Fruit fly (Drosophila melanogaster) whole organism, embryonic: ENCODE results near the gene dx.

Source experiments
- BtbVII ChIP-seq: fragments of 200-800 bp; sonication (Bioruptor generic); optimal IDR thresholded peaks from 3 replicates; lab custom pipeline; 2017; ENCODE audit warnings: missing biosample characterization, mild to moderate bottlenecking, missing genetic modification characterization
- C15 ChIP-seq: fragments of 200-800 bp; sonication (Bioruptor generic); IDR thresholded peaks from 3 replicates; pipeline ENCODE4 v1.3.6; 2022; ENCODE audit warnings: missing biosample characterization, missing genetic modification characterization
- CG11247 ChIP-seq: fragments of 200-800 bp; sonication (Bioruptor generic); IDR thresholded peaks from 2 replicates; pipeline ENCODE4 v1.3.6; 2022; ENCODE audit warnings: missing biosample characterization, missing genetic modification characterization
- CG12071 ChIP-seq: fragments of 200-800 bp; sonication (Bioruptor generic); optimal IDR thresholded peaks from 3 replicates; lab custom pipeline; 2018; ENCODE audit warnings: missing biosample characterization, mild to moderate bottlenecking, missing genetic modification characterization
- CG12219 ChIP-seq: fragments of 200-800 bp; sonication (Bioruptor generic); optimal IDR thresholded peaks from 3 replicates; lab custom pipeline; 2018; ENCODE audit warnings: missing biosample characterization, mild to moderate bottlenecking, missing genetic modification characterization
- CG12744 ChIP-seq: fragments of 200-800 bp; sonication (Bioruptor generic); optimal IDR thresholded peaks from 2 replicates; lab custom pipeline; 2016; ENCODE audit warnings: missing biosample characterization, missing genetic modification characterization
- CG14667 ChIP-seq: fragments of 200-800 bp; sonication (Bioruptor generic); IDR thresholded peaks from 2 replicates; pipeline ENCODE4 v1.3.6; 2022; ENCODE audit warnings: missing biosample characterization, missing genetic modification characterization
- CG2199 ChIP-seq: fragments of 200-800 bp; sonication (Bioruptor generic); IDR thresholded peaks from 3 replicates; pipeline ENCODE4 v1.3.6; 2022; ENCODE audit warnings: missing biosample characterization, missing genetic modification characterization
- CG3065 ChIP-seq: fragments of 200-800 bp; sonication (Bioruptor generic); optimal IDR thresholded peaks from 2 replicates; lab custom pipeline; 2016; ENCODE audit warnings: missing biosample characterization, missing genetic modification characterization
- CG31441 ChIP-seq: fragments of 200-800 bp; sonication (Bioruptor generic); IDR thresholded peaks from 2 replicates; pipeline ENCODE4 v1.3.6; 2022; ENCODE audit warnings: missing biosample characterization, missing genetic modification characterization
- CG33557 ChIP-seq: fragments of 200-800 bp; sonication (Bioruptor generic); optimal IDR thresholded peaks from 2 replicates; lab custom pipeline; 2019; ENCODE audit warnings: missing biosample characterization, mild to moderate bottlenecking, missing genetic modification characterization, moderate library complexity
- CG34224 ChIP-seq: fragments of 200-800 bp; sonication (Bioruptor generic); IDR thresholded peaks from 3 replicates; pipeline ENCODE4 v1.3.6; 2022; ENCODE audit warnings: missing biosample characterization, missing genetic modification characterization; ENCODE audit not compliant: partially characterized antibody
- CG43689 ChIP-seq: fragments of 200-800 bp; sonication (Bioruptor generic); IDR thresholded peaks from 2 replicates; pipeline ENCODE4 v1.3.6; 2022; ENCODE audit warnings: missing biosample characterization, missing genetic modification characterization
- CG5245 ChIP-seq: fragments of 200-800 bp; sonication (Bioruptor generic); optimal IDR thresholded peaks from 3 replicates; lab custom pipeline; 2016; ENCODE audit warnings: missing biosample characterization, missing genetic modification characterization
- CG6254 ChIP-seq: fragments of 200-800 bp; sonication (Bioruptor generic); optimal IDR thresholded peaks from 3 replicates; lab custom pipeline; 2017; ENCODE audit warnings: mild to moderate bottlenecking, missing biosample characterization, missing genetic modification reagents, missing genetic modification characterization
- CG6791 ChIP-seq: fragments of 200-800 bp; sonication (Bioruptor generic); IDR thresholded peaks from 3 replicates; pipeline ENCODE4 v1.3.6; 2022; ENCODE audit warnings: missing biosample characterization, missing genetic modification characterization; ENCODE audit not compliant: partially characterized antibody
- CG8281 ChIP-seq: fragments of 200-800 bp; sonication (Bioruptor generic); optimal IDR thresholded peaks from 2 replicates; lab custom pipeline; 2018; ENCODE audit warnings: missing biosample characterization, mild to moderate bottlenecking, missing genetic modification characterization, moderate library complexity
- CG9437 ChIP-seq: fragments of 200-800 bp; sonication (Bioruptor generic); optimal IDR thresholded peaks from 2 replicates; lab custom pipeline; 2018; ENCODE audit warnings: missing biosample characterization, mild to moderate bottlenecking, missing genetic modification characterization
- Chrac-16 ChIP-seq: fragments of 200-800 bp; sonication (Bioruptor generic); optimal IDR thresholded peaks from 3 replicates; lab custom pipeline; 2016; ENCODE audit warnings: missing biosample characterization, missing genetic modification characterization
- CkIIα-i1 ChIP-seq: fragments of 200-800 bp; sonication (Bioruptor generic); IDR thresholded peaks from 2 replicates; pipeline ENCODE4 v1.3.6; 2022; ENCODE audit warnings: missing biosample characterization, missing genetic modification characterization
- Dek ChIP-seq: fragments of 200-800 bp; sonication (Bioruptor generic); optimal IDR thresholded peaks from 3 replicates; lab custom pipeline; 2019; ENCODE audit warnings: missing biosample characterization, mild to moderate bottlenecking, missing genetic modification characterization, moderate library complexity
- E2f2 ChIP-seq: fragments of 200-800 bp; sonication (Bioruptor generic); IDR thresholded peaks from 2 replicates; pipeline ENCODE4 v1.3.6; 2022; ENCODE audit warnings: missing biosample characterization, missing genetic modification characterization
- H2.0 ChIP-seq: fragments of 200-800 bp; sonication (Bioruptor generic); IDR thresholded peaks from 2 replicates; pipeline ENCODE4 v1.3.6; 2022; ENCODE audit warnings: missing biosample characterization, missing genetic modification characterization
- Hand ChIP-seq: fragments of 200-800 bp; sonication (Bioruptor generic); optimal IDR thresholded peaks from 2 replicates; lab custom pipeline; 2017; ENCODE audit warnings: mild to moderate bottlenecking, missing biosample characterization, missing genetic modification reagents, missing genetic modification characterization
- Hmr ChIP-seq: fragments of 200-800 bp; sonication (Bioruptor generic); optimal IDR thresholded peaks from 3 replicates; lab custom pipeline; 2017; ENCODE audit warnings: mild to moderate bottlenecking, missing biosample characterization, missing genetic modification reagents, missing genetic modification characterization
- Hsf ChIP-seq: fragments of 200-800 bp; sonication (Bioruptor generic); optimal IDR thresholded peaks from 3 replicates; lab custom pipeline; 2016; ENCODE audit warnings: missing biosample characterization, missing genetic modification characterization
- NFAT ChIP-seq: fragments of 200-800 bp; sonication (Bioruptor generic); IDR thresholded peaks from 2 replicates; pipeline ENCODE4 v1.3.6; 2022; ENCODE audit warnings: missing biosample characterization, missing genetic modification characterization
- Ravus ChIP-seq: fragments of 200-800 bp; sonication (Bioruptor generic); IDR thresholded peaks from 2 replicates; pipeline ENCODE4 v1.3.6; 2022; ENCODE audit warnings: missing biosample characterization, missing genetic modification characterization
- Sox102F ChIP-seq: fragments of 200-800 bp; sonication (Bioruptor generic); optimal IDR thresholded peaks from 2 replicates; lab custom pipeline; 2018; ENCODE audit warnings: missing biosample characterization, mild to moderate bottlenecking, missing genetic modification characterization, moderate library complexity
- Stat92E ChIP-seq, 3 experiments: fragments of >200 bp in 2 of 3; fragments of 200-800 bp in 1 of 3; sonication (Bioruptor generic) in 1 of 3; optimal IDR thresholded peaks; 2 replicates each; lab custom pipeline; 2017 to 2019; ENCODE audit warnings: missing biosample characterization in 3 of 3, missing genetic modification characterization in 3 of 3, mild to moderate bottlenecking in 1 of 3, moderate library complexity in 1 of 3
- Tbp ChIP-seq: fragments of >200 bp; optimal IDR thresholded peaks from 2 replicates; lab custom pipeline; 2018; ENCODE audit warnings: missing biosample characterization, missing genetic modification characterization
- YL-1 ChIP-seq: fragments of 200-800 bp; sonication (Bioruptor generic); optimal IDR thresholded peaks from 3 replicates; lab custom pipeline; 2017; ENCODE audit warnings: missing biosample characterization, mild to moderate bottlenecking, missing genetic modification characterization
- cg ChIP-seq: fragments of 200-800 bp; sonication (Bioruptor generic); optimal IDR thresholded peaks from 3 replicates; lab custom pipeline; 2019; ENCODE audit warnings: missing biosample characterization, mild to moderate bottlenecking, missing genetic modification characterization, moderate library complexity
- croc ChIP-seq: fragments of 200-800 bp; sonication (Bioruptor generic); conservative IDR thresholded peaks from 3 replicates; pipeline ENCODE4 v1.3.6; 2022; ENCODE audit warnings: missing biosample characterization, missing genetic modification characterization
- crp ChIP-seq, 2 experiments: fragments of 200-800 bp; sonication (Bioruptor generic); optimal IDR thresholded peaks; 2 replicates in 1 of 2; 3 replicates in 1 of 2; lab custom pipeline; 2017; ENCODE audit warnings: missing biosample characterization in 2 of 2, missing genetic modification characterization in 2 of 2, mild to moderate bottlenecking in 1 of 2, moderate library complexity in 1 of 2
- disco-r ChIP-seq: fragments of 200-800 bp; sonication (Bioruptor generic); optimal IDR thresholded peaks from 2 replicates; lab custom pipeline; 2016; ENCODE audit warnings: missing biosample characterization, missing genetic modification characterization
- dmrt11E ChIP-seq: fragments of 200-800 bp; sonication (Bioruptor generic); optimal IDR thresholded peaks from 3 replicates; lab custom pipeline; 2018; ENCODE audit warnings: missing biosample characterization, mild to moderate bottlenecking, missing genetic modification characterization, moderate library complexity
- emc ChIP-seq: fragments of 200-800 bp; sonication (Bioruptor generic); optimal IDR thresholded peaks from 2 replicates; lab custom pipeline; 2016; ENCODE audit warnings: missing biosample characterization, missing genetic modification characterization
- kah ChIP-seq: fragments of 200-800 bp; sonication (Bioruptor generic); optimal IDR thresholded peaks from 2 replicates; lab custom pipeline; 2018; ENCODE audit warnings: missing biosample characterization, mild to moderate bottlenecking, missing genetic modification characterization
- maf-S ChIP-seq: fragments of 200-800 bp; sonication (Bioruptor generic); optimal IDR thresholded peaks from 2 replicates; lab custom pipeline; 2016; ENCODE audit warnings: missing biosample characterization, missing genetic modification characterization
- ssp ChIP-seq: fragments of 200-800 bp; sonication (Bioruptor generic); IDR thresholded peaks from 2 replicates; pipeline ENCODE4 v1.3.6; 2022; ENCODE audit warnings: missing biosample characterization, missing genetic modification characterization
- sug ChIP-seq: fragments of 200-800 bp; optimal IDR thresholded peaks from 2 replicates; lab custom pipeline; 2019; ENCODE audit warnings: missing biosample characterization, mild to moderate bottlenecking, missing genetic modification characterization, moderate library complexity
- tll ChIP-seq, 2 experiments: fragments of 200-800 bp in 1 of 2; fragments of >200 bp in 1 of 2; sonication (Bioruptor generic) in 1 of 2; optimal IDR thresholded peaks; 2 replicates each; lab custom pipeline; 2017 to 2019; ENCODE audit warnings: missing biosample characterization in 2 of 2, missing genetic modification characterization in 2 of 2, mild to moderate bottlenecking in 1 of 2, moderate library complexity in 1 of 2
- tup ChIP-seq: fragments of 200-800 bp; sonication (Bioruptor generic); optimal IDR thresholded peaks from 2 replicates; lab custom pipeline; 2016; ENCODE audit warnings: missing biosample characterization, mild to moderate bottlenecking, missing genetic modification characterization, moderate library complexity
- yki ChIP-seq: fragments of >200 bp; optimal IDR thresholded peaks from 3 replicates; lab custom pipeline; 2018

The dx gene

dm6 chrX:6524217-6524616 lies 9.6 kb upstream of the dx start, which contains the start of the genes CG42340 and CG3918 (continued):
- peak; percentile 89 for TF ChIP-seq E2f2 (GFP tag; lab: Robert Waterston, UW)
- no peak for TF ChIP-seq tup
- no peak for TF ChIP-seq CG5245
- no peak for TF ChIP-seq CG43689 (GFP tag; lab: Robert Waterston, UW)
- no peak for TF ChIP-seq Hand (GFP tag; lab: Kevin White, UChicago)
- TF ChIP-seq CG34224 (GFP tag; lab: Robert Waterston, UW) = 0 out of 3 replicates have a peak, but pooled peaks have one; percentile 17
- no peak for TF ChIP-seq CG12071 (GFP tag; lab: Kevin White, UChicago)
- no peak for TF ChIP-seq CG6254 (GFP tag; lab: Kevin White, UChicago)
- 0 out of 2 replicates have a peak, but pooled peaks have one; percentile 37 for TF ChIP-seq ssp (GFP tag; lab: Robert Waterston, UW)
- TF ChIP-seq Sox102F = no peak
- TF ChIP-seq sug = peak; percentile 54
- TF ChIP-seq croc = no peak
- TF ChIP-seq crp (GFP tag; optimal IDR thresholded peaks at IDR 0.05; lab: Kevin White, UChicago) = peak in 1 of 2 experiments; percentile 41
- TF ChIP-seq H2.0 = no peak
- no peak for TF ChIP-seq CG12744 (GFP tag; lab: Kevin White, UChicago)
- no peak for TF ChIP-seq cg
- no peak for TF ChIP-seq CG8281 (tag; lab: Kevin White, UChicago)
- TF ChIP-seq Ravus (GFP tag; lab: Robert Waterston, UW) = no peak
- TF ChIP-seq CG9437 (GFP tag; lab: Kevin White, UChicago) = no peak
- TF ChIP-seq CG6791 (GFP tag; lab: Robert Waterston, UW) = 0 out of 3 replicates have a peak, but pooled peaks have one; percentile 43
- peak in 1 of 3 experiments; percentile 25 for TF ChIP-seq Stat92E (GFP tag; optimal IDR thresholded peaks at IDR 0.05; lab: Kevin White, UChicago)
- peak; percentile 94 for TF ChIP-seq Hmr
- no peak for TF ChIP-seq tll (GFP tag; optimal IDR thresholded peaks at IDR 0.05; lab: Kevin White, UChicago)
- TF ChIP-seq yki (lab: Kevin White, UChicago) = no peak
- TF ChIP-seq CG11247 (GFP tag; lab: Robert Waterston, UW) = no peak
- no peak for TF ChIP-seq CG31441 (GFP tag; lab: Robert Waterston, UW)
- no peak for TF ChIP-seq Hsf
- no peak for TF ChIP-seq disco-r (GFP tag; lab: Kevin White, UChicago)
- no peak for TF ChIP-seq C15
- TF ChIP-seq CkIIα-i1 (GFP tag; lab: Robert Waterston, UW) = no peak
- no peak for TF ChIP-seq CG3065 (GFP tag; lab: Kevin White, UChicago)
- TF ChIP-seq BtbVII (GFP tag; lab: Kevin White, UChicago) = no peak
- TF ChIP-seq NFAT (GFP tag; lab: Robert Waterston, UW) = peak; percentile 39; the same call in 1 of the 2 replicates
- TF ChIP-seq emc = no peak
- TF ChIP-seq Chrac-16 = no peak
- no peak for TF ChIP-seq kah (GFP tag; lab: Kevin White, UChicago)
- TF ChIP-seq Tbp = no peak
- TF ChIP-seq dmrt11E (tag; lab: Kevin White, UChicago) = no peak
- no peak for TF ChIP-seq CG12219 (GFP tag; lab: Kevin White, UChicago)
- TF ChIP-seq CG2199 (GFP tag; lab: Robert Waterston, UW) = no peak
- TF ChIP-seq maf-S (GFP tag; lab: Kevin White, UChicago) = no peak
- TF ChIP-seq CG14667 (GFP tag; lab: Robert Waterston, UW) = no peak
- peak; percentile 13 for TF ChIP-seq Dek (tag; lab: Kevin White, UChicago)
- no peak for TF ChIP-seq CG33557 (GFP tag; lab: Kevin White, UChicago)
- peak; percentile 66 for TF ChIP-seq YL-1 (GFP tag; lab: Kevin White, UChicago)
